Worm (Caenorhabditis elegans) whole organism, L4 larva: ENCODE data around the gene F17E9.2.

ENCODE experiments used
- R02D3.7 ChIP-seq: fragments of 150-350 bp; sonication (generic microtip); optimal IDR thresholded peaks from 3 replicates; lab custom pipeline; 2014; ENCODE audit warnings: missing biosample characterization, missing genetic modification characterization
- nhr-237 ChIP-seq: sonication (generic microtip); optimal IDR thresholded peaks from 2 replicates; lab custom pipeline; 2017; ENCODE audit warnings: missing biosample characterization, missing genetic modification characterization
- vab-7 ChIP-seq: fragments of 200-800 bp; sonication (Bioruptor generic); IDR thresholded peaks from 2 replicates; pipeline ENCODE4 v1.3.6; 2022; ENCODE audit warnings: missing genetic modification reagents, missing genetic modification characterization, missing compliant biosample characterization

DNA sequence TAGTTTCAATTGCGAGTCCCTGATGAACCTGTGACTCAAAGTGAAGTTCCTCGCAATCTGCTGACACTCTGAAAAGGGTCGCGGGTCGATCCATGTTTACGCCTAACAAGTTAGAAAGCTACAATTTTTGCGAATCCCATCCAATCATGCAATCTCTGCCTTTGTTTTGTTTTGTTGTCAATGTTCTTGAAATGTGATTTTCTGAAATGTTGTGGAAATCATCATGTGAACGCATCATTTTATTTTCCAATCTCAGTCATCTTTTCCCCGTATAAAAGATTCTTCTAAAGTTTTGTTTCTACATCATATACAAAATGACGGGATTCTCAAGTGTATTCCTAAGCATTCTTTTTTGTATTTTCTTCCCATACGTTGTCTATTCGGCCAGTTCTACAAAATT, 7.6 kb upstream of the F17E9.2 start, which contains the start of gene F17E9.4:
- TF ChIP-seq R02D3.7 (tag; lab: Kevin White, UChicago), result no peak
- no peak for TF ChIP-seq nhr-237 (tag; lab: Kevin White, UChicago)
- TF ChIP-seq vab-7 (GFP tag; lab: Robert Waterston, UW), result no peak
